Worm (Caenorhabditis elegans): Measurements from ENCODE around the gene ugt-46.

ugt-46 gene

ce11 chrX:535728-536127 lies 5.6 kb upstream of the ugt-46 start, which contains the start of gene F28C10.3 (continued):
- TF ChIP-seq zag-1 (tag; optimal IDR thresholded peaks at IDR 0.05), result peak; percentile 88

DNA sequence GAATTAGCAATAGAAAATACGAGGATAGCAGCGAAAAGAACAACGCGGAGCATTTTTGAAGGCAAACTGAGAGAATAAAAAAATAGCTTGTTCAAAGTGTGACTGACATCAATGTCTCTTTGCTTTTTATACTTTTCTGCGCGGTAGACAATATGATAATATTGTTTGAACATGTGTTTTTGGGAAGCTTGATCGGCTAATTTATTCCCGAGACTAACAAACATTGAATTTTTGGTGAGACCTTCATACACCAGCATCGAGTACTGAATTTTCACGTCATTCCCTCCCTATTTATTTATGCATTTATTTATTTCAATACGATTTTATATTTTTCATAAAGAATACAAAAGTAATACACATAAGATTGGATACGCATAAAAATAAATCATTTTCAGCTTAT lies 820 bp upstream of the ugt-46 start, which contains the start of gene B0310.6:
Gene B0310.6, minus strand, starts transcription at position 101 of the 400 bp plus-strand sequence.
- TF ChIP-seq ztf-1 (GFP tag; conservative IDR thresholded peaks at IDR 0.05) (no peak), Y55F3AM.14 (GFP tag; optimal IDR thresholded peaks at IDR 0.05) (no peak), ZK546.5 (tag; optimal IDR thresholded peaks at IDR 0.05) (no peak), gmeb-1 (tag; optimal IDR thresholded peaks at IDR 0.05) (no peak), nhr-6 (tag; optimal IDR thresholded peaks at IDR 0.05) (no peak), sem-4 (tag; optimal IDR thresholded peaks at IDR 0.05) (no peak), unc-62 (GFP tag; optimal IDR thresholded peaks at IDR 0.05) (no peak), ceh-16 (tag; optimal IDR thresholded peaks at IDR 0.05) (no peak), F13H6.1 (tag; optimal IDR thresholded peaks at IDR 0.05) (no peak), ztf-11 (tag; optimal IDR thresholded peaks at IDR 0.05) (no peak), aly-2 (tag; optimal IDR thresholded peaks at IDR 0.05) (no peak), nhr-11 (tag; optimal IDR thresholded peaks at IDR 0.05) (no peak), ama-1 (optimal IDR thresholded peaks at IDR 0.05) (no peak), sma-9 (GFP tag; optimal IDR thresholded peaks at IDR 0.05) (no peak), sma-9 (tag; optimal IDR thresholded peaks at IDR 0.05) (no peak), ceh-82 (tag; optimal IDR thresholded peaks at IDR 0.05) (no peak), nhr-77 (tag; optimal IDR thresholded peaks at IDR 0.05) (no peak), ztf-4 (tag; optimal IDR thresholded peaks at IDR 0.05) (no peak)

DNA sequence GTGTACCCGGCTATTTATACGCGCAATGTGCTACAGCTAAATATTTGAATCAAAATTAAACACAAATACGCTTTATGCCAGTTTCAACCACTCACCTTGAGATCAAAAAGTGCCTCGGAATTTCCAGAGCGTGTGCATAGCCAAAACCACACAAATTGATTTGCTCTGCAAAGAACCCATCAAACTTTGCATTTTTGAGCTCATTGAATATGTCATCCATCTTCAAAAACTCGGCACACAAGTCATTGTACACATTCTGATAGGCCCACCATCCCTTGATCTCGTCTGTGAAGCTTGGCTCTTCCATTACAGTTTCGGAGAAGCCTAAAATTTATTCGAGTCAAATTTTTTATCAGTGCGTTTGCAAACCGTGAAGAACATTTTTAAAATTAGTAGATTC lies 703 bp downstream of the ugt-46 start:
- TF ChIP-seq gmeb-1 (tag; optimal IDR thresholded peaks at IDR 0.05) (no peak), nhr-129 (tag; optimal IDR thresholded peaks at IDR 0.05) (no peak), skn-1 (tag; optimal IDR thresholded peaks at IDR 0.05) (no peak)

DNA sequence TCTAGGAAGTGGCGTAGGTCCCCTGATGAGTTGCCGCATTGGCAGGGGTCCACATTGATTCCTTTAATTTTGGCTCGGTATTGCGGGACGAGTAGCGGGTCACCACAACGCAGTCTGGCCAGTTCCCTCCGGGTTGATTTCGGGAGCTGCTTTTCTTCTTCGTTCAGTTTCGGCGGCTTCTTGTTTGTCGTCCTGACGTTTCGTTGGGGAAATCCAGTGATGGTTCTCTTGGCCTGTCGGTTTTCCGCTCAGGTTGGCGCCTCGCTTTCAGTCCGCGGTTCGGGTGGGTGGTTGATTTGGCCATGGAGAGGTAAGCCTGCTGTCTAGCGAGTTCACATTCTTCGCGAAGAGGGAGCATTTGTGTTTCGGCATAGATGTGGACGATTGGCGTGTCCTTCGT lies 1.3 kb downstream of the ugt-46 start:
- TF ChIP-seq dmd-4 (tag; optimal IDR thresholded peaks at IDR 0.05) (no peak), lsy-2 (tag; optimal IDR thresholded peaks at IDR 0.05) (no peak), blmp-1 (tag; optimal IDR thresholded peaks at IDR 0.05; ENCODE audit: insufficient read depth) (no peak), ceh-16 (tag; optimal IDR thresholded peaks at IDR 0.05) (no peak), snpc-4 (tag; optimal IDR thresholded peaks at IDR 0.05) (no peak)

DNA sequence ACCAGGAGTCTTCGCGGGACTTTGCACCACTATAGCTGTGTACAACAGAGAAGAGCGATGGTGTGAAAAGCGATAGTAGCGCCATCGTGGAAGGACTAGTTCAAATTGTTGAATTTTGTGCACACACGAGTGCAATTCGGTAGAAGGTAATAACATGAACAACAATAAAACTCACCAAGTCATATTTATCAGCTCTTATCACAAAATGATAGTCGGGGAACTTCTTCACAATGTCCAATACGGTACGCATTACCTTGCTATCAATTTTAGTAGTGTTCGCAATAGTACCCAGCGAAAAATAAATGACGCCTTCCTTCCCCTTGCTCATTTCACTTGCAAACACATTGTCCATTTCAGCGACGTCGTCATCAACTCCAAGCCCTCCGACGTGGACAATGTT lies 2.4 kb downstream of the ugt-46 start:
- TF ChIP-seq fos-1 (tag; optimal IDR thresholded peaks at IDR 0.05) (peak; percentile 52), lin-39 (tag; optimal IDR thresholded peaks at IDR 0.05) (no peak), egl-27 (tag; optimal IDR thresholded peaks at IDR 0.05) (no peak), sma-3 (GFP tag; optimal IDR thresholded peaks at IDR 0.05) (no peak), nhr-23 (tag; optimal IDR thresholded peaks at IDR 0.05) (no peak)

DNA sequence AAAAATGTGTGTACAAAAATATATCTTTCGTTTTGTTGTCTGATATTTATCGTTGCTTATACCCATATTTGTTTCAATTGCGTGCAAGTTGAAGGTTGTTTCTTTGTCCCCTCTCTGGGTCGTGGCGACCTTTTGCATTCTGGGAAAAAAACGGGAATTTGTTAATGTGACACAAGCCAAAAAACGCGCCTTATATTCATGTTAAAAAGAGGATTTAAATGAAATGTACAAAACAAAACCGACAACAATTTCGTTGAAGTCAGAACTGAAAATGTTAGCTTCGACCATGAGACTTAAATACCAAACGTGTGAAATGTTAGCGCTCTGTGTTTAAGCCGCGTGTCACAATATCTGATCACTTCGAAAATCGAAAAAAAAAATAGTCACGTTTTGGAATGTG lies 5.6 kb downstream of the ugt-46 start:
- no peak for TF ChIP-seq lsy-2 (tag; optimal IDR thresholded peaks at IDR 0.05)
- TF ChIP-seq nhr-129 (tag; optimal IDR thresholded peaks at IDR 0.05), result no peak
- no peak for TF ChIP-seq nhr-11 (tag; optimal IDR thresholded peaks at IDR 0.05)
- TF ChIP-seq aly-2 (tag; optimal IDR thresholded peaks at IDR 0.05), result no peak
- no peak for TF ChIP-seq unc-55 (GFP tag; optimal IDR thresholded peaks at IDR 0.05)
- no peak for TF ChIP-seq alr-1 (tag; optimal IDR thresholded peaks at IDR 0.05)
- no peak for TF ChIP-seq nhr-23 (tag; optimal IDR thresholded peaks at IDR 0.05)
- TF ChIP-seq nhr-77 (tag; optimal IDR thresholded peaks at IDR 0.05), result no peak
- no peak for TF ChIP-seq gmeb-1 (tag; optimal IDR thresholded peaks at IDR 0.05)
- TF ChIP-seq mab-5 (tag; optimal IDR thresholded peaks at IDR 0.05), result no peak
- TF ChIP-seq ama-1 (optimal IDR thresholded peaks at IDR 0.05), result no peak
- no peak for TF ChIP-seq lin-13 (GFP tag; optimal IDR thresholded peaks at IDR 0.05)
- TF ChIP-seq sem-4 (tag; optimal IDR thresholded peaks at IDR 0.05), result no peak
- TF ChIP-seq fos-1 (tag; optimal IDR thresholded peaks at IDR 0.05), result no peak
- TF ChIP-seq mbf-1 (tag; optimal IDR thresholded peaks at IDR 0.05), result no peak
- no peak for TF ChIP-seq mdl-1 (tag; optimal IDR thresholded peaks at IDR 0.05)
- no peak for TF ChIP-seq lin-39 (tag; optimal IDR thresholded peaks at IDR 0.05)
- TF ChIP-seq elt-3 (tag; optimal IDR thresholded peaks at IDR 0.05), result no peak
- TF ChIP-seq unc-39 (tag; optimal IDR thresholded peaks at IDR 0.05), result no peak

Measured in whole organism, L2 larva.